Fruit fly (Drosophila melanogaster): ENCODE measurements around the gene kmg.

- TF ChIP-seq Hr96 (GFP tag; optimal IDR thresholded peaks at IDR 0.05) = no peak
- no peak for TF ChIP-seq tj (GFP tag; optimal IDR thresholded peaks at IDR 0.05)
- TF ChIP-seq CG7045 (GFP tag; optimal IDR thresholded peaks at IDR 0.05) = no peak
- TF ChIP-seq CG7101 (tag; optimal IDR thresholded peaks at IDR 0.05) = no peak
- no peak for TF ChIP-seq Mnt (GFP tag; optimal IDR thresholded peaks at IDR 0.05)
- no peak for TF ChIP-seq CG5204 (GFP tag; optimal IDR thresholded peaks at IDR 0.05)
- TF ChIP-seq Crg-1 (GFP tag; optimal IDR thresholded peaks at IDR 0.05) = no peak
- TF ChIP-seq cic (GFP tag; optimal IDR thresholded peaks at IDR 0.05) = no peak
- no peak for TF ChIP-seq bab1 (GFP tag; optimal IDR thresholded peaks at IDR 0.05)
- no peak for TF ChIP-seq cnc (optimal IDR thresholded peaks at IDR 0.05)
- TF ChIP-seq CG11617 (GFP tag; optimal IDR thresholded peaks at IDR 0.05) = no peak
- no peak for TF ChIP-seq CG1620 (GFP tag; optimal IDR thresholded peaks at IDR 0.05)
Measured at dm6 chr2L:13143522-13143921, 16.8 kb upstream of the kmg start, which contains the start of gene CG16978.
